Worm (Caenorhabditis elegans) whole organism, L3 larva: ENCODE data around the gene ddp-1.

Source experiments
- aly-2 ChIP-seq: fragments of 150-350 bp; optimal IDR thresholded peaks from 2 replicates; lab custom pipeline; 2014; ENCODE audit warnings: missing biosample characterization, missing genetic modification characterization
- ama-1 ChIP-seq: fragments of 150-350 bp; optimal IDR thresholded peaks from 2 replicates; lab custom pipeline; 2018
- nhr-25 ChIP-seq: sonication (generic microtip); optimal IDR thresholded peaks from 2 replicates; lab custom pipeline; 2017; ENCODE audit warnings: missing biosample characterization, missing genetic modification characterization
- unc-62 ChIP-seq: fragments of 150-350 bp; sonication (generic microtip); optimal IDR thresholded peaks from 4 replicates; lab custom pipeline; 2014; ENCODE audit warnings: missing biosample characterization, missing genetic modification reagents, missing genetic modification characterization

ce11 chrIII:1852126-1852717, 7.5 kb upstream of the ddp-1 start:
- TF ChIP-seq nhr-25 (tag; lab: Kevin White, UChicago) (no peak), ama-1 (lab: Kevin White, UChicago) (no peak), aly-2 (tag; lab: Kevin White, UChicago) (no peak), unc-62 (GFP tag; lab: Kevin White, UChicago) (no peak)
